Fruit fly (Drosophila melanogaster) whole organism, embryonic: ENCODE data around the gene r2d2.

ENCODE experiments used
- Abd-B ChIP-seq: fragments of 200-800 bp; sonication (Bioruptor generic); optimal IDR thresholded peaks from 2 replicates; lab custom pipeline; 2018; ENCODE audit warnings: missing biosample characterization, mild to moderate bottlenecking, missing genetic modification characterization, moderate library complexity
- Asciz ChIP-seq: fragments of 200-800 bp; sonication (Bioruptor generic); optimal IDR thresholded peaks from 2 replicates; lab custom pipeline; 2017; ENCODE audit warnings: missing biosample characterization, mild to moderate bottlenecking, missing genetic modification characterization, missing genetic modification reagents
- Awh ChIP-seq: fragments of 200-800 bp; sonication (Bioruptor generic); IDR thresholded peaks from 2 replicates; pipeline ENCODE4, ENCODE4 v1.3.6; 2022; ENCODE audit warnings: missing biosample characterization, missing genetic modification characterization
- CG1024 ChIP-seq: fragments of 200-800 bp; sonication (Bioruptor generic); IDR thresholded peaks from 2 replicates; pipeline ENCODE4 v1.3.6; 2022; ENCODE audit warnings: missing biosample characterization, missing genetic modification characterization
- CG10462 ChIP-seq: fragments of 200-800 bp; sonication (Bioruptor generic); optimal IDR thresholded peaks from 2 replicates; lab custom pipeline; 2016; ENCODE audit warnings: missing biosample characterization, missing genetic modification characterization
- CG11504 ChIP-seq: fragments of 200-800 bp; sonication (Bioruptor generic); optimal IDR thresholded peaks from 3 replicates; lab custom pipeline; 2019; ENCODE audit warnings: missing biosample characterization, mild to moderate bottlenecking, missing genetic modification characterization, moderate library complexity
- CG16779 ChIP-seq: fragments of 200-800 bp; sonication (Bioruptor generic); IDR thresholded peaks from 2 replicates; pipeline ENCODE4 v1.3.6; 2022; ENCODE audit warnings: missing biosample characterization, missing genetic modification characterization
- CG16815 ChIP-seq: fragments of 200-800 bp; sonication (Bioruptor generic); optimal IDR thresholded peaks from 3 replicates; lab custom pipeline; 2017; ENCODE audit warnings: missing biosample characterization, mild to moderate bottlenecking, missing genetic modification characterization
- CG2129 ChIP-seq: fragments of 200-800 bp; sonication (Bioruptor generic); IDR thresholded peaks from 2 replicates; pipeline ENCODE4 v1.3.6; 2022; ENCODE audit warnings: missing biosample characterization, missing genetic modification characterization; ENCODE audit not compliant: partially characterized antibody
- CG2712 ChIP-seq: fragments of 200-800 bp; optimal IDR thresholded peaks from 3 replicates; lab custom pipeline; 2019; ENCODE audit warnings: missing biosample characterization, mild to moderate bottlenecking, missing genetic modification characterization, moderate library complexity
- CG30403 ChIP-seq: fragments of 200-800 bp; sonication (Bioruptor generic); optimal IDR thresholded peaks from 3 replicates; lab custom pipeline; 2016; ENCODE audit warnings: missing biosample characterization, missing genetic modification characterization
- CG34376 ChIP-seq: fragments of 200-800 bp; sonication (Bioruptor generic); optimal IDR thresholded peaks from 2 replicates; lab custom pipeline; 2018; ENCODE audit warnings: missing biosample characterization, mild to moderate bottlenecking, missing genetic modification characterization
- CG7372 ChIP-seq: fragments of 200-800 bp; sonication (Bioruptor generic); IDR thresholded peaks from 2 replicates; pipeline ENCODE4 v1.3.6; 2022; ENCODE audit warnings: missing biosample characterization, missing genetic modification characterization
- CG7839 ChIP-seq: fragments of 200-800 bp; sonication (Bioruptor generic); optimal IDR thresholded peaks from 3 replicates; lab custom pipeline; 2018; ENCODE audit warnings: missing biosample characterization, mild to moderate bottlenecking, missing genetic modification characterization, moderate library complexity
- CG8281 ChIP-seq: fragments of 200-800 bp; sonication (Bioruptor generic); optimal IDR thresholded peaks from 2 replicates; lab custom pipeline; 2018; ENCODE audit warnings: missing biosample characterization, mild to moderate bottlenecking, missing genetic modification characterization, moderate library complexity
- CG9437 ChIP-seq: fragments of 200-800 bp; sonication (Bioruptor generic); optimal IDR thresholded peaks from 2 replicates; lab custom pipeline; 2018; ENCODE audit warnings: missing biosample characterization, mild to moderate bottlenecking, missing genetic modification characterization
- CG9876 ChIP-seq: fragments of 200-800 bp; sonication (Bioruptor generic); optimal IDR thresholded peaks from 2 replicates; lab custom pipeline; 2016; ENCODE audit warnings: missing biosample characterization, missing genetic modification characterization
- D19A ChIP-seq: fragments of 200-800 bp; optimal IDR thresholded peaks from 3 replicates; lab custom pipeline; 2019; ENCODE audit warnings: missing biosample characterization, mild to moderate bottlenecking, missing genetic modification characterization, moderate library complexity
- Deaf1 ChIP-seq: fragments of 200-800 bp; optimal IDR thresholded peaks from 3 replicates; lab custom pipeline; 2019; ENCODE audit warnings: missing biosample characterization, mild to moderate bottlenecking, missing genetic modification characterization, moderate library complexity
- Dfd ChIP-seq, 2 experiments: fragments of >200 bp; optimal IDR thresholded peaks; 2 replicates each; lab custom pipeline; 2017; ENCODE audit warnings: missing biosample characterization in 2 of 2, missing genetic modification characterization in 2 of 2
- Elba2 ChIP-seq: fragments of 200-800 bp; sonication (Bioruptor generic); optimal IDR thresholded peaks from 3 replicates; lab custom pipeline; 2016; ENCODE audit warnings: missing biosample characterization, missing genetic modification characterization
- GATAe ChIP-seq: fragments of 200-800 bp; sonication (Bioruptor generic); conservative IDR thresholded peaks from 2 replicates; pipeline ENCODE4 v1.3.6; 2022; ENCODE audit warnings: missing biosample characterization, missing genetic modification characterization
- Gsc ChIP-seq: fragments of 200-800 bp; sonication (Bioruptor generic); IDR thresholded peaks from 2 replicates; pipeline ENCODE4 v1.3.6; 2022; ENCODE audit warnings: missing biosample characterization, missing genetic modification characterization
- Gug ChIP-seq: fragments of 200-800 bp; sonication (Bioruptor generic); IDR thresholded peaks from 4 replicates; pipeline ENCODE4 v1.3.6; 2022; ENCODE audit warnings: missing biosample characterization, missing genetic modification characterization
- HLH4C ChIP-seq: fragments of 200-800 bp; sonication (Bioruptor generic); IDR thresholded peaks from 3 replicates; pipeline ENCODE4 v1.3.6; 2022; ENCODE audit warnings: missing biosample characterization, missing genetic modification characterization; ENCODE audit not compliant: partially characterized antibody
- Hr39 ChIP-seq: fragments of >200 bp; optimal IDR thresholded peaks from 2 replicates; lab custom pipeline; 2017
- Hr51 ChIP-seq, 2 experiments: fragments of 200-800 bp; sonication (Bioruptor generic); optimal IDR thresholded peaks; 2 replicates in 1 of 2; 3 replicates in 1 of 2; lab custom pipeline; 2016 to 2018; ENCODE audit warnings: missing biosample characterization in 2 of 2, missing genetic modification characterization in 2 of 2, mild to moderate bottlenecking in 1 of 2, moderate library complexity in 1 of 2
- Lim3 ChIP-seq: fragments of 200-800 bp; sonication (Bioruptor generic); IDR thresholded peaks from 2 replicates; pipeline ENCODE4 v1.3.6; 2022; ENCODE audit warnings: missing biosample characterization, missing genetic modification characterization
- Meics ChIP-seq: fragments of 200-800 bp; sonication (Bioruptor generic); optimal IDR thresholded peaks from 2 replicates; lab custom pipeline; 2017; ENCODE audit warnings: missing biosample characterization, mild to moderate bottlenecking, missing genetic modification characterization
- Nf-YB ChIP-seq: fragments of 200-800 bp; sonication (Bioruptor generic); optimal IDR thresholded peaks from 3 replicates; lab custom pipeline; 2019; ENCODE audit warnings: missing biosample characterization, mild to moderate bottlenecking, missing genetic modification characterization, moderate library complexity
- Oaz ChIP-seq: fragments of 200-800 bp; sonication (Bioruptor generic); IDR thresholded peaks from 2 replicates; pipeline ENCODE4 v1.3.6; 2022; ENCODE audit warnings: missing biosample characterization, missing genetic modification characterization
- Sox100B ChIP-seq: fragments of 200-800 bp; sonication (Bioruptor generic); optimal IDR thresholded peaks from 3 replicates; lab custom pipeline; 2018; ENCODE audit warnings: missing biosample characterization, mild to moderate bottlenecking, missing genetic modification characterization
- YL-1 ChIP-seq: fragments of 200-800 bp; sonication (Bioruptor generic); optimal IDR thresholded peaks from 3 replicates; lab custom pipeline; 2017; ENCODE audit warnings: missing biosample characterization, mild to moderate bottlenecking, missing genetic modification characterization
- ap ChIP-seq: fragments of 200-800 bp; sonication (Bioruptor generic); IDR thresholded peaks from 2 replicates; pipeline ENCODE4 v1.3.6; 2022; ENCODE audit warnings: missing biosample characterization, missing genetic modification characterization
- ato ChIP-seq: fragments of 200-800 bp; sonication (Bioruptor generic); IDR thresholded peaks from 2 replicates; pipeline ENCODE4 v1.3.6; 2022; ENCODE audit warnings: missing biosample characterization, missing genetic modification characterization; ENCODE audit not compliant: partially characterized antibody
- br ChIP-seq: fragments of >200 bp; optimal IDR thresholded peaks from 2 replicates; lab custom pipeline; 2017
- bsh ChIP-seq, 2 experiments: fragments of 200-800 bp; sonication (Bioruptor generic); optimal IDR thresholded peaks; 2 replicates each; lab custom pipeline; 2017 to 2018; ENCODE audit warnings: mild to moderate bottlenecking in 2 of 2, missing biosample characterization in 2 of 2, missing genetic modification characterization in 2 of 2, moderate library complexity in 1 of 2
- cato ChIP-seq: fragments of 200-800 bp; sonication (Bioruptor generic); optimal IDR thresholded peaks from 2 replicates; lab custom pipeline; 2016; ENCODE audit warnings: missing biosample characterization, missing genetic modification characterization, borderline replicate concordance
- crol ChIP-seq: fragments of 200-800 bp; sonication (Bioruptor generic); IDR thresholded peaks from 2 replicates; pipeline ENCODE4 v1.3.6; 2022; ENCODE audit warnings: missing biosample characterization, missing genetic modification characterization
- dmrt99B ChIP-seq: fragments of 200-800 bp; sonication (Bioruptor generic); optimal IDR thresholded peaks from 2 replicates; lab custom pipeline; 2018; ENCODE audit warnings: missing biosample characterization, mild to moderate bottlenecking, missing genetic modification characterization, moderate library complexity
- dysf ChIP-seq: fragments of 200-800 bp; sonication (Bioruptor generic); IDR thresholded peaks from 3 replicates; pipeline ENCODE4 v1.3.6; 2022; ENCODE audit warnings: missing biosample characterization, missing genetic modification characterization
- fu2 ChIP-seq: fragments of 200-800 bp; sonication (Bioruptor generic); optimal IDR thresholded peaks from 2 replicates; lab custom pipeline; 2016; ENCODE audit warnings: missing biosample characterization, missing genetic modification characterization
- gro ChIP-seq: fragments of 200-800 bp; sonication (Bioruptor generic); optimal IDR thresholded peaks from 2 replicates; lab custom pipeline; 2016; ENCODE audit warnings: missing biosample characterization, missing genetic modification characterization
- h ChIP-seq: fragments of >200 bp; optimal IDR thresholded peaks from 2 replicates; lab custom pipeline; 2017
- insv ChIP-seq, 2 experiments: fragments of 200-800 bp; sonication (Bioruptor generic); optimal IDR thresholded peaks; 3 replicates each; lab custom pipeline; 2016 to 2018; ENCODE audit warnings: missing biosample characterization in 2 of 2, missing genetic modification characterization in 2 of 2
- ken ChIP-seq: fragments of 200-800 bp; sonication (Bioruptor generic); IDR thresholded peaks from 3 replicates; pipeline ENCODE4 v1.3.6; 2022; ENCODE audit warnings: missing biosample characterization, missing genetic modification characterization
- rib ChIP-seq: fragments of 200-800 bp; sonication (Bioruptor generic); IDR thresholded peaks from 2 replicates; pipeline ENCODE4 v1.3.6; 2022; ENCODE audit warnings: missing biosample characterization, missing genetic modification characterization
- scrt ChIP-seq: fragments of 200-800 bp; sonication (Bioruptor generic); optimal IDR thresholded peaks from 2 replicates; lab custom pipeline; 2018; ENCODE audit warnings: missing biosample characterization, mild to moderate bottlenecking, missing genetic modification characterization, moderate library complexity
- sima ChIP-seq: fragments of 200-800 bp; sonication (Bioruptor generic); optimal IDR thresholded peaks from 2 replicates; lab custom pipeline; 2016; ENCODE audit warnings: missing biosample characterization, missing genetic modification characterization
- slp2 ChIP-seq: fragments of 200-800 bp; sonication (Bioruptor generic); optimal IDR thresholded peaks from 2 replicates; lab custom pipeline; 2016; ENCODE audit warnings: missing biosample characterization, missing genetic modification characterization
- ssp ChIP-seq: fragments of 200-800 bp; sonication (Bioruptor generic); IDR thresholded peaks from 2 replicates; pipeline ENCODE4 v1.3.6; 2022; ENCODE audit warnings: missing biosample characterization, missing genetic modification characterization
- ttk ChIP-seq: fragments of 200-800 bp; sonication (Bioruptor generic); IDR thresholded peaks from 2 replicates; pipeline ENCODE4 v2.1.2; 2022; ENCODE audit warnings: missing biosample characterization, missing genetic modification characterization
- usp ChIP-seq: fragments of >200 bp; optimal IDR thresholded peaks from 2 replicates; lab custom pipeline; 2017; ENCODE audit warnings: missing biosample characterization, missing genetic modification characterization

The r2d2 gene

dm6 chr2L:7828901-7829300, 29.0 kb downstream of the r2d2 start (continued):
- TF ChIP-seq CG8281 (tag; lab: Kevin White, UChicago) (no peak), Awh (GFP tag; lab: Robert Waterston, UW) (no peak), CG16779 (GFP tag; lab: Robert Waterston, UW) (no peak), CG1024 (no peak), CG2129 (GFP tag; lab: Robert Waterston, UW) (no peak), cato (no peak), gro (GFP tag; lab: Kevin White, UChicago) (no peak), Dfd (GFP tag; optimal IDR thresholded peaks at IDR 0.05; lab: Kevin White, UChicago) (no peak), CG34376 (GFP tag; lab: Kevin White, UChicago) (no peak), Gug (GFP tag; lab: Robert Waterston, UW) (no peak), CG2712 (no peak), ssp (no peak), Deaf1 (tag; lab: Kevin White, UChicago) (no peak), Asciz (GFP tag; lab: Kevin White, UChicago) (peak; percentile 46), ato (GFP tag; lab: Robert Waterston, UW) (no peak), Hr39 (no peak), slp2 (GFP tag; lab: Kevin White, UChicago) (no peak), usp (no peak), h (lab: Kevin White, UChicago) (no peak), CG10462 (no peak), Lim3 (no peak), scrt (GFP tag; lab: Kevin White, UChicago) (peak; percentile 7), ttk (GFP tag; lab: Robert Waterston, UW) (no peak), Hr51 (GFP tag; optimal IDR thresholded peaks at IDR 0.05; lab: Kevin White, UChicago) (no peak), D19A (tag; lab: Kevin White, UChicago) (no peak), Gsc (no peak), CG11504 (tag; lab: Kevin White, UChicago) (peak; percentile 1), GATAe (GFP tag; lab: Robert Waterston, UW) (no peak), sima (GFP tag; lab: Kevin White, UChicago) (no peak), CG9437 (no peak), Meics (GFP tag; lab: Kevin White, UChicago) (peak; percentile 2), ap (GFP tag; lab: Robert Waterston, UW) (no peak), HLH4C (no peak), Elba2 (GFP tag; lab: Kevin White, UChicago) (no peak), bsh (GFP tag; optimal IDR thresholded peaks at IDR 0.05; lab: Kevin White, UChicago) (no peak), Nf-YB (GFP tag; lab: Kevin White, UChicago) (no peak), Abd-B (GFP tag; lab: Kevin White, UChicago) (no peak), CG9876 (no peak), br (lab: Kevin White, UChicago) (no peak), CG7372 (no peak), Oaz (GFP tag; lab: Robert Waterston, UW) (no peak), CG7839 (tag; lab: Kevin White, UChicago) (no peak), fu2 (GFP tag; lab: Kevin White, UChicago) (no peak), dysf (no peak), dmrt99B (tag; lab: Kevin White, UChicago) (no peak), crol (GFP tag; lab: Robert Waterston, UW) (peak; percentile 28; the same call in 1 of the 2 replicates), Sox100B (GFP tag; lab: Kevin White, UChicago) (peak; percentile 35), rib (GFP tag; lab: Robert Waterston, UW) (0 out of 2 replicates have a peak, but pooled peaks have one; percentile 45), YL-1 (GFP tag; lab: Kevin White, UChicago) (no peak), ken (GFP tag; lab: Robert Waterston, UW) (no peak), CG30403 (no peak), CG16815 (GFP tag; lab: Kevin White, UChicago) (no peak), insv (GFP tag; optimal IDR thresholded peaks at IDR 0.05; lab: Kevin White, UChicago) (no peak)
